Worm (Caenorhabditis elegans): Measurements from ENCODE around the gene gst-40.

- TF ChIP-seq ztf-11 (tag; optimal IDR thresholded peaks at IDR 0.05) (no peak), elt-3 (tag; optimal IDR thresholded peaks at IDR 0.05) (no peak), lin-32 (GFP tag; optimal IDR thresholded peaks at IDR 0.05) (no peak), unc-62 (GFP tag; optimal IDR thresholded peaks at IDR 0.05) (no peak), unc-39 (tag; optimal IDR thresholded peaks at IDR 0.05) (no peak), nhr-28 (tag; optimal IDR thresholded peaks at IDR 0.05) (no peak), snpc-4 (tag; optimal IDR thresholded peaks at IDR 0.05) (no peak), mls-2 (tag; optimal IDR thresholded peaks at IDR 0.05) (no peak), elt-1 (tag; optimal IDR thresholded peaks at IDR 0.05; ENCODE audit: borderline replicate concordance, insufficient read depth) (no peak), lsy-2 (tag; optimal IDR thresholded peaks at IDR 0.05) (no peak)
Measured at ce11 chrIV:787755-788154, 27.5 kb downstream of the gst-40 start, which contains the start of gene F56B3.6.

All from whole organism, mixed stage, embryonic.